Fruit fly (Drosophila melanogaster): ENCODE data around the gene Ada.

dm6 chr3R:9043610-9044009 is 21.4 kb upstream of the Ada start:
- TF ChIP-seq psq (optimal IDR thresholded peaks at IDR 0.05) (no peak), Dll (optimal IDR thresholded peaks at IDR 0.05) (no peak), usp (GFP tag; optimal IDR thresholded peaks at IDR 0.05) (no peak), pan (optimal IDR thresholded peaks at IDR 0.05) (no peak)
